Fruit fly (Drosophila melanogaster): Measurements from ENCODE around the gene mrn.

DNA sequence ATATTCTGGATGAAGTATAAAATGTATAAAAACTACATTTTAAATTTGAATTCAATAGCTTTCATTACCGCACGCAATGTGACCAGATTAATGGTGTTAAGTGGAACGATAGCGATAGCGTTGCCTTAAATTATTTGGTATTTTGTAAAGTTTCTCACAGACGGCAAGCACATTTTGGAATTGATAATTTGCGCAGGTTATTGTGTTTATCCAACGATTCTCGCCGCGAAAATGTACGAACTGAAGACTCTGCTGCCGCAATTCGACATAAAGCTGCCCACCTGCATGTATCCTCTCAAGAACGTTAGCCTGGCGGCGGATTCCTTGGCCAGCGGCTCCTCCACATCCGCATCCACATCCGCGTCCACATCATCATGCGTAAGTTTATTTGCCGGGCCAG is 3.2 kb upstream of the mrn start, which contains the start of gene AIMP2:
- no peak for TF ChIP-seq CG12768 (GFP tag; optimal IDR thresholded peaks at IDR 0.05)
- no peak for TF ChIP-seq CG7045 (GFP tag; optimal IDR thresholded peaks at IDR 0.05)
- TF ChIP-seq CG11617 (GFP tag; optimal IDR thresholded peaks at IDR 0.05), result no peak
- TF ChIP-seq CG33017 (tag; optimal IDR thresholded peaks at IDR 0.05), result no peak
- no peak for TF ChIP-seq ovo (GFP tag; optimal IDR thresholded peaks at IDR 0.05)

All from whole organism, adult.